Fruit fly (Drosophila melanogaster) whole organism, embryonic: ENCODE data around the gene Cyp4d14.
A peak's percentile ranks its signal among the peaks of the same experiment; 100 is the strongest.

Experiments used
- B-H1 ChIP-seq: fragments of 200-800 bp; sonication (Bioruptor generic); IDR thresholded peaks from 3 replicates; pipeline ENCODE4 v1.3.6; 2022; ENCODE audit warnings: missing biosample characterization, missing genetic modification characterization
- CG10431 ChIP-seq: fragments of 200-800 bp; sonication (Bioruptor generic); optimal IDR thresholded peaks from 3 replicates; lab custom pipeline; 2018; ENCODE audit warnings: missing biosample characterization, mild to moderate bottlenecking, missing genetic modification characterization
- CG10979 ChIP-seq: fragments of 200-800 bp; sonication (Bioruptor generic); optimal IDR thresholded peaks from 2 replicates; lab custom pipeline; 2018; ENCODE audit warnings: missing biosample characterization, mild to moderate bottlenecking, missing genetic modification characterization, moderate library complexity
- CG11560 ChIP-seq: fragments of 200-800 bp; sonication (Bioruptor generic); IDR thresholded peaks from 3 replicates; pipeline ENCODE4 v1.3.6; 2022; ENCODE audit warnings: missing biosample characterization, missing genetic modification characterization
- CG12104 ChIP-seq: fragments of 200-800 bp; sonication (Bioruptor generic); optimal IDR thresholded peaks from 3 replicates; lab custom pipeline; 2016; ENCODE audit warnings: missing biosample characterization, missing genetic modification characterization
- CG12299 ChIP-seq: fragments of 200-800 bp; sonication (Bioruptor generic); optimal IDR thresholded peaks from 2 replicates; lab custom pipeline; 2018; ENCODE audit warnings: missing biosample characterization, mild to moderate bottlenecking, missing genetic modification characterization
- CG14441 ChIP-seq: fragments of 200-800 bp; sonication (Bioruptor generic); IDR thresholded peaks from 2 replicates; pipeline ENCODE4 v1.3.6; 2022; ENCODE audit warnings: missing biosample characterization, missing genetic modification characterization
- CG15011 ChIP-seq: fragments of 200-800 bp; sonication (Bioruptor generic); optimal IDR thresholded peaks from 3 replicates; lab custom pipeline; 2018; ENCODE audit warnings: missing biosample characterization, mild to moderate bottlenecking, missing genetic modification characterization
- CG1529 ChIP-seq: fragments of 200-800 bp; sonication (Bioruptor generic); optimal IDR thresholded peaks from 3 replicates; lab custom pipeline; 2018; ENCODE audit warnings: missing biosample characterization, missing genetic modification characterization
- CG1602 ChIP-seq: fragments of 200-800 bp; sonication (Bioruptor generic); optimal IDR thresholded peaks from 3 replicates; lab custom pipeline; 2016; ENCODE audit warnings: missing biosample characterization, missing genetic modification characterization
- CG1832 ChIP-seq: fragments of 200-800 bp; sonication (Bioruptor generic); optimal IDR thresholded peaks from 2 replicates; lab custom pipeline; 2017; ENCODE audit warnings: missing biosample characterization, mild to moderate bottlenecking, missing genetic modification characterization, inconsistent platforms
- CG18476 ChIP-seq: fragments of 200-800 bp; sonication (Bioruptor generic); optimal IDR thresholded peaks from 2 replicates; lab custom pipeline; 2016; ENCODE audit warnings: missing biosample characterization, mild to moderate bottlenecking, missing genetic modification characterization
- CG2116 ChIP-seq: fragments of 200-800 bp; sonication (Bioruptor generic); optimal IDR thresholded peaks from 3 replicates; lab custom pipeline; 2018; ENCODE audit warnings: missing biosample characterization, mild to moderate bottlenecking, missing genetic modification characterization
- CG32767 ChIP-seq: fragments of 200-800 bp; sonication (Bioruptor generic); IDR thresholded peaks from 2 replicates; pipeline ENCODE4 v1.3.6; 2022; ENCODE audit warnings: missing biosample characterization, missing genetic modification characterization
- CG3281 ChIP-seq: fragments of 200-800 bp; sonication (Bioruptor generic); optimal IDR thresholded peaks from 3 replicates; lab custom pipeline; 2017; ENCODE audit warnings: missing biosample characterization, mild to moderate bottlenecking, missing genetic modification characterization
- CG6765 ChIP-seq: fragments of 200-800 bp; sonication (Bioruptor generic); optimal IDR thresholded peaks from 3 replicates; lab custom pipeline; 2017; ENCODE audit warnings: missing biosample characterization, mild to moderate bottlenecking, missing genetic modification characterization
- CG6791 ChIP-seq: fragments of 200-800 bp; sonication (Bioruptor generic); IDR thresholded peaks from 3 replicates; pipeline ENCODE4 v1.3.6; 2022; ENCODE audit warnings: missing biosample characterization, missing genetic modification characterization; ENCODE audit not compliant: partially characterized antibody
- CG7556 ChIP-seq: fragments of 200-800 bp; sonication (Bioruptor generic); optimal IDR thresholded peaks from 2 replicates; lab custom pipeline; 2017; ENCODE audit warnings: missing biosample characterization, mild to moderate bottlenecking, missing genetic modification characterization
- CG8388 ChIP-seq: fragments of 200-800 bp; sonication (Bioruptor generic); optimal IDR thresholded peaks from 2 replicates; lab custom pipeline; 2019; ENCODE audit warnings: missing biosample characterization, mild to moderate bottlenecking, missing genetic modification characterization, moderate library complexity
- Dbx ChIP-seq: fragments of 200-800 bp; sonication (Bioruptor generic); IDR thresholded peaks from 3 replicates; pipeline ENCODE4 v1.3.6; 2022; ENCODE audit warnings: missing biosample characterization, missing genetic modification characterization
- Doc2 ChIP-seq: fragments of 200-800 bp; sonication (Bioruptor generic); IDR thresholded peaks from 2 replicates; pipeline ENCODE4 v1.3.6; 2022; ENCODE audit warnings: missing biosample characterization, missing genetic modification characterization
- Dref ChIP-seq: fragments of 200-800 bp; sonication (Bioruptor generic); IDR thresholded peaks from 2 replicates; pipeline ENCODE4 v1.3.6; 2022; ENCODE audit warnings: missing biosample characterization, missing genetic modification characterization
- Drgx ChIP-seq: fragments of 200-800 bp; sonication (Bioruptor generic); IDR thresholded peaks from 2 replicates; pipeline ENCODE4 v1.3.6; 2022; ENCODE audit warnings: missing biosample characterization, missing genetic modification characterization
- H15 ChIP-seq: fragments of 200-800 bp; sonication (Bioruptor generic); IDR thresholded peaks from 3 replicates; pipeline ENCODE4 v1.3.6; 2022; ENCODE audit warnings: missing biosample characterization, missing genetic modification characterization
- HLHmδ ChIP-seq: fragments of 200-800 bp; sonication (Bioruptor generic); optimal IDR thresholded peaks from 2 replicates; lab custom pipeline; 2018; ENCODE audit warnings: missing biosample characterization, mild to moderate bottlenecking, missing genetic modification characterization, moderate library complexity
- Jarid2 ChIP-seq: fragments of 200-800 bp; sonication (Bioruptor generic); optimal IDR thresholded peaks from 3 replicates; lab custom pipeline; 2017; ENCODE audit warnings: mild to moderate bottlenecking, missing biosample characterization, missing genetic modification reagents, missing genetic modification characterization
- Kr ChIP-seq: fragments of 200-800 bp; sonication (Bioruptor generic); optimal IDR thresholded peaks from 2 replicates; lab custom pipeline; 2017; ENCODE audit warnings: missing biosample characterization, mild to moderate bottlenecking, missing genetic modification characterization
- Lhr ChIP-seq: fragments of 200-800 bp; sonication (Bioruptor generic); optimal IDR thresholded peaks from 3 replicates; lab custom pipeline; 2017; ENCODE audit warnings: mild to moderate bottlenecking, missing biosample characterization, missing genetic modification reagents, missing genetic modification characterization
- Nf-YA ChIP-seq: fragments of 200-800 bp; sonication (Bioruptor generic); IDR thresholded peaks from 2 replicates; pipeline ENCODE4 v1.3.6; 2022; ENCODE audit warnings: missing biosample characterization, missing genetic modification characterization
- Ptx1 ChIP-seq: fragments of 200-800 bp; sonication (Bioruptor generic); IDR thresholded peaks from 2 replicates; pipeline ENCODE4 v1.3.6; 2022; ENCODE audit warnings: missing biosample characterization, missing genetic modification characterization
- Rx ChIP-seq: fragments of 200-800 bp; sonication (Bioruptor generic); IDR thresholded peaks from 2 replicates; pipeline ENCODE4 v1.3.6; 2022; ENCODE audit warnings: missing biosample characterization, missing genetic modification characterization
- Ssrp ChIP-seq: fragments of 200-800 bp; sonication (Bioruptor generic); optimal IDR thresholded peaks from 2 replicates; lab custom pipeline; 2018; ENCODE audit warnings: missing biosample characterization, mild to moderate bottlenecking, missing genetic modification characterization, moderate library complexity
- amos ChIP-seq: fragments of 200-800 bp; sonication (Bioruptor generic); IDR thresholded peaks from 2 replicates; pipeline ENCODE4 v1.3.6; 2022; ENCODE audit warnings: missing biosample characterization, missing genetic modification characterization; ENCODE audit not compliant: partially characterized antibody
- croc ChIP-seq: fragments of 200-800 bp; sonication (Bioruptor generic); conservative IDR thresholded peaks from 3 replicates; pipeline ENCODE4 v1.3.6; 2022; ENCODE audit warnings: missing biosample characterization, missing genetic modification characterization
- crp ChIP-seq, 2 experiments: fragments of 200-800 bp; sonication (Bioruptor generic); optimal IDR thresholded peaks; 2 replicates in 1 of 2; 3 replicates in 1 of 2; lab custom pipeline; 2017; ENCODE audit warnings: missing biosample characterization in 2 of 2, missing genetic modification characterization in 2 of 2, mild to moderate bottlenecking in 1 of 2, moderate library complexity in 1 of 2
- dati ChIP-seq: fragments of 200-800 bp; sonication (Bioruptor generic); IDR thresholded peaks from 2 replicates; pipeline ENCODE4 v1.3.6; 2022; ENCODE audit warnings: missing biosample characterization, missing genetic modification characterization
- exex ChIP-seq: fragments of 200-800 bp; sonication (Bioruptor generic); optimal IDR thresholded peaks from 4 replicates; lab custom pipeline; 2018; ENCODE audit warnings: missing biosample characterization, mild to moderate bottlenecking, missing genetic modification characterization, moderate library complexity
- fd3F ChIP-seq: fragments of 200-800 bp; sonication (Bioruptor generic); optimal IDR thresholded peaks from 2 replicates; lab custom pipeline; 2018; ENCODE audit warnings: missing biosample characterization, mild to moderate bottlenecking, missing genetic modification characterization, moderate library complexity
- gce ChIP-seq: fragments of 200-800 bp; sonication (Bioruptor generic); IDR thresholded peaks from 3 replicates; pipeline ENCODE4 v1.3.6; 2022; ENCODE audit warnings: missing biosample characterization, missing genetic modification characterization
- h ChIP-seq: fragments of >200 bp; optimal IDR thresholded peaks from 2 replicates; lab custom pipeline; 2017
- hkb ChIP-seq, 2 experiments: fragments of 200-800 bp in 1 of 2; fragments of >200 bp in 1 of 2; sonication (Bioruptor generic) in 1 of 2; IDR thresholded peaks in 1 of 2; optimal IDR thresholded peaks in 1 of 2; 2 replicates each; pipeline versions ENCODE4 v1.3.6 to Lab custom; 2017 to 2022; ENCODE audit warnings: missing biosample characterization in 1 of 2, missing genetic modification characterization in 1 of 2
- luna ChIP-seq: fragments of 200-800 bp; sonication (Bioruptor generic); optimal IDR thresholded peaks from 2 replicates; lab custom pipeline; 2016; ENCODE audit warnings: missing biosample characterization, missing genetic modification characterization
- nau ChIP-seq: fragments of 200-800 bp; sonication (Bioruptor generic); optimal IDR thresholded peaks from 3 replicates; lab custom pipeline; 2017; ENCODE audit warnings: missing biosample characterization, mild to moderate bottlenecking, missing genetic modification characterization, missing genetic modification reagents
- oc ChIP-seq: fragments of 200-800 bp; sonication (Bioruptor generic); optimal IDR thresholded peaks from 2 replicates; lab custom pipeline; 2018; ENCODE audit warnings: missing biosample characterization, mild to moderate bottlenecking, missing genetic modification characterization, moderate library complexity
- pb ChIP-seq: fragments of 200-800 bp; sonication (Bioruptor generic); optimal IDR thresholded peaks from 3 replicates; lab custom pipeline; 2016; ENCODE audit warnings: missing biosample characterization, missing genetic modification characterization
- peb ChIP-seq: fragments of 200-800 bp; sonication (Bioruptor generic); IDR thresholded peaks from 2 replicates; pipeline ENCODE4 v1.3.6; 2022; ENCODE audit warnings: missing biosample characterization, missing genetic modification characterization
- repo ChIP-seq: fragments of 200-800 bp; sonication (Bioruptor generic); optimal IDR thresholded peaks from 2 replicates; lab custom pipeline; 2016; ENCODE audit warnings: missing biosample characterization, missing genetic modification characterization
- shn ChIP-seq: fragments of 200-800 bp; sonication (Bioruptor generic); optimal IDR thresholded peaks from 3 replicates; lab custom pipeline; 2016; ENCODE audit warnings: missing biosample characterization, missing genetic modification characterization
- slou ChIP-seq: fragments of 200-800 bp; sonication (Bioruptor generic); optimal IDR thresholded peaks from 3 replicates; lab custom pipeline; 2016; ENCODE audit warnings: missing biosample characterization, missing genetic modification characterization

Gene Cyp4d14

DNA sequence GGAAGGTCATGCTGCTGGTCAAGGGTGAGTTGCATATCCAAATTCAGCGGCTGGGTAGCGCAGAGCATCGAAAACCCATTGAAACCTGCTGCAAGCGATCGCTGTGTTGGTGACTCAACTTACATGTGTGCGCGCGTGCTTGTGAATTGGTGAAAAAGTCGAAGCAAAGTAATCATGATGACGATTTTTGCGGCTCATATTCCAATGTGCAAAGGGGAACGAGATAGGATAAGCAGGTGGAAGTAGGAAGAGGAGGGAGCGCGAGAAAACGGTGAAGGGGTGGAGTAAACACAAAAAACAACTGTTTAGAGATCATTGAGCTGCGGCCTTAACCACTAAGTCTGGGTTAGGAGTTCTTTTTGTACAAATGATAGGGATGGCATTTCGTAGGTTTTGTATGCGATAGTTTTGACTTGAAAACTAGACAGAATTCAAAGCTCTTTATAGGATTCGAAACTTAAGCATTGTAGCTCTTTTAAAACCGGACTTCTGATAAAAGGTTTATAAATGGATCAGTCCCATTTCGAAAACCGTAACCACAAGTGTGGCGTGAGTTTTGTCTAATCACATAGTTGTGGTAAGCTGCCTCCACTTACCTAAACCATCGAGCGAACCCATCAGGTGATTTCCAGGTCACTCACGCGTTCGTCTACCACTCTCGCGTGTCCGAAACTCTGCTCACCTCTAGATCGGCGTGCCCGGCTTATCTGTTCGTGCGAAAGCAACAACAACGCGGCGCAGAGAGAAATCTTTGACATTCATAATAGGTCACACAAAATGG lies 29.2 kb downstream of the Cyp4d14 start (continued):
- TF ChIP-seq luna (peak; percentile 27), Jarid2 (GFP tag; lab: Kevin White, UChicago) (no peak), CG32767 (GFP tag; lab: Robert Waterston, UW) (no peak), dati (no peak), hkb (optimal IDR thresholded peaks at IDR 0.05; lab: Kevin White, UChicago) (no peak), hkb (GFP tag; IDR thresholded peaks at IDR 0.05; lab: Robert Waterston, UW) (0 out of 2 replicates have a peak, but pooled peaks have one; percentile 29), crp (GFP tag; optimal IDR thresholded peaks at IDR 0.05; lab: Kevin White, UChicago) (peak in 1 of 2 experiments; percentile 39), CG11560 (tag; lab: Robert Waterston, UW) (no peak), Ssrp (peak; percentile 16), CG1529 (GFP tag; lab: Kevin White, UChicago) (no peak), exex (tag; lab: Kevin White, UChicago) (no peak), CG12299 (no peak), peb (no peak), nau (GFP tag; lab: Kevin White, UChicago) (no peak), CG6765 (GFP tag; lab: Kevin White, UChicago) (peak; percentile 32), Nf-YA (no peak), HLHmδ (GFP tag; lab: Kevin White, UChicago) (no peak), Drgx (GFP tag; lab: Robert Waterston, UW) (peak; percentile 33; the same call in 1 of the 2 replicates), CG10431 (GFP tag; lab: Kevin White, UChicago) (no peak), h (lab: Kevin White, UChicago) (no peak), slou (no peak), CG6791 (GFP tag; lab: Robert Waterston, UW) (peak; percentile 62; the same call in 2 of the 3 replicates), Dref (no peak), CG14441 (peak; percentile 16; the same call in 1 of the 2 replicates), CG15011 (GFP tag; lab: Kevin White, UChicago) (no peak), Lhr (GFP tag; lab: Kevin White, UChicago) (no peak), CG12104 (GFP tag; lab: Kevin White, UChicago) (no peak), H15 (GFP tag; lab: Robert Waterston, UW) (0 out of 3 replicates have a peak, but pooled peaks have one; percentile 12), Kr (no peak), B-H1 (GFP tag; lab: Robert Waterston, UW) (no peak), CG18476 (peak; percentile 33), Doc2 (GFP tag; lab: Robert Waterston, UW) (no peak), CG1832 (GFP tag; lab: Kevin White, UChicago) (no peak), repo (GFP tag; lab: Kevin White, UChicago) (peak; percentile 5), CG10979 (tag; lab: Kevin White, UChicago) (peak; percentile 15), Rx (GFP tag; lab: Robert Waterston, UW) (no peak), oc (tag; lab: Kevin White, UChicago) (no peak), CG7556 (peak; percentile 50), pb (GFP tag; lab: Kevin White, UChicago) (peak; percentile 19), fd3F (GFP tag; lab: Kevin White, UChicago) (peak; percentile 18), CG3281 (GFP tag; lab: Kevin White, UChicago) (peak; percentile 3), CG1602 (GFP tag; lab: Kevin White, UChicago) (no peak), Dbx (GFP tag; lab: Robert Waterston, UW) (0 out of 3 replicates have a peak, but pooled peaks have one; percentile 36), CG8388 (GFP tag; lab: Kevin White, UChicago) (no peak), amos (GFP tag; lab: Robert Waterston, UW) (peak; percentile 68), shn (GFP tag; lab: Kevin White, UChicago) (peak; percentile 22), Ptx1 (GFP tag; lab: Robert Waterston, UW) (peak; percentile 39), croc (GFP tag; lab: Robert Waterston, UW) (no peak), CG2116 (GFP tag; lab: Kevin White, UChicago) (peak; percentile 22), gce (GFP tag; lab: Robert Waterston, UW) (no peak)
